Fruit fly (Drosophila melanogaster) whole organism, pupa: ENCODE measurements around the gene grsm.

Experiments
- CG12605 ChIP-seq: fragments of 200-800 bp; sonication (Bioruptor generic); IDR thresholded peaks from 2 replicates; pipeline ENCODE4 v1.3.6; 2022; ENCODE audit warnings: missing biosample characterization, missing genetic modification characterization
- CG13204 ChIP-seq: fragments of 200-800 bp; sonication (Bioruptor generic); optimal IDR thresholded peaks from 2 replicates; lab custom pipeline; 2018; ENCODE audit warnings: missing biosample characterization, mild to moderate bottlenecking, missing genetic modification characterization, moderate library complexity
- CG17806 ChIP-seq: fragments of 200-800 bp; sonication (Bioruptor generic); optimal IDR thresholded peaks from 2 replicates; lab custom pipeline; 2018; ENCODE audit warnings: missing biosample characterization, mild to moderate bottlenecking, missing genetic modification characterization, moderate library complexity
- CG32121 ChIP-seq: fragments of 200-800 bp; sonication (Bioruptor generic); IDR thresholded peaks from 2 replicates; pipeline ENCODE4 v1.3.6; 2022; ENCODE audit warnings: missing biosample characterization, missing genetic modification characterization
- CG34367 ChIP-seq: fragments of 200-800 bp; sonication (Bioruptor generic); optimal IDR thresholded peaks from 2 replicates; lab custom pipeline; 2018; ENCODE audit warnings: missing biosample characterization, mild to moderate bottlenecking, missing genetic modification characterization
- CG9948 ChIP-seq: fragments of 200-800 bp; sonication (Bioruptor generic); optimal IDR thresholded peaks from 2 replicates; lab custom pipeline; 2018; ENCODE audit warnings: missing biosample characterization, mild to moderate bottlenecking, missing genetic modification characterization, moderate library complexity
- EcR ChIP-seq: fragments of 200-800 bp; sonication (Bioruptor generic); optimal IDR thresholded peaks from 3 replicates; lab custom pipeline; 2019; ENCODE audit warnings: missing biosample characterization, missing genetic modification characterization, mild to moderate bottlenecking, moderate library complexity, missing genetic modification reagents
- Ets98B ChIP-seq: fragments of 200-800 bp; sonication (Bioruptor generic); IDR thresholded peaks from 2 replicates; pipeline ENCODE4 v1.3.6; 2022; ENCODE audit warnings: missing biosample characterization, missing genetic modification characterization
- Pif1A ChIP-seq: fragments of 200-800 bp; sonication (Bioruptor generic); optimal IDR thresholded peaks from 3 replicates; lab custom pipeline; 2016; ENCODE audit warnings: missing biosample characterization, missing genetic modification characterization
- Pif1B ChIP-seq: fragments of 200-800 bp; sonication (Bioruptor generic); optimal IDR thresholded peaks from 3 replicates; lab custom pipeline; 2016; ENCODE audit warnings: missing biosample characterization, missing genetic modification characterization
- rn ChIP-seq: fragments of 200-800 bp; sonication (Bioruptor generic); IDR thresholded peaks from 2 replicates; pipeline ENCODE4 v1.3.6; 2022; ENCODE audit warnings: missing biosample characterization, missing genetic modification characterization

dm6 chr3R:13015402-13015801 is 47.9 kb upstream of the grsm start:
- TF ChIP-seq CG34367 = no peak
- TF ChIP-seq Pif1A (GFP tag; lab: Kevin White, UChicago) = no peak
- TF ChIP-seq Ets98B (GFP tag; lab: Robert Waterston, UW) = no peak
- TF ChIP-seq EcR (GFP tag; lab: Kevin White, UChicago) = no peak
- no peak for TF ChIP-seq CG17806 (tag; lab: Kevin White, UChicago)
- TF ChIP-seq CG12605 (GFP tag; lab: Robert Waterston, UW) = no peak
- TF ChIP-seq CG13204 (GFP tag; lab: Kevin White, UChicago) = no peak
- no peak for TF ChIP-seq Pif1B (GFP tag; lab: Kevin White, UChicago)
- no peak for TF ChIP-seq CG9948 (tag; lab: Kevin White, UChicago)
- no peak for TF ChIP-seq rn (GFP tag; lab: Robert Waterston, UW)
- TF ChIP-seq CG32121 (GFP tag; lab: Robert Waterston, UW) = no peak
